Worm (Caenorhabditis elegans): ENCODE measurements around the gene inx-6.

DNA sequence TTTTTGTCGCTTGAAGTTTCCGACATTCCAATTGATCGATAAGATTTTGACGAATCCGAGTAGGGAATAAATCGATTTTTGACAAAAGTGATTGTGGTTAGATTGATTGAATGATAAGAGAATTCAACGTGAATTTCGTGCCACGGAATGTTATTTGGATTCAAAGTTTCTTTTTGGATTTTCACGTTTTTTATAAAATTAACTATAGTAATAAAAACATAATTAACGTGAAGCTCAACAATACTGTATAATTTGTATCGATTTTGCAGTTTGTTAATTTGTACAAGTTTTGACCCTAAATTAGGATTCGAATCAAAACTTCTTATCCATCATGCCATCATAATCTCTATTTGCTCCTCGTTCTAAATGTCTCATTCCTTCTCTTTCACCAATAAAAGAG is 1.7 kb upstream of the inx-6 start, which contains the start of gene C36H8.1:
- no peak for TF ChIP-seq dsc-1 (tag; optimal IDR thresholded peaks at IDR 0.05)
- TF ChIP-seq hpl-2 (GFP tag; optimal IDR thresholded peaks at IDR 0.05) = no peak
- no peak for TF ChIP-seq nhr-85 (tag)
- TF ChIP-seq ceh-90 (tag; optimal IDR thresholded peaks at IDR 0.05) = no peak
- no peak for TF ChIP-seq lin-39 (tag; optimal IDR thresholded peaks at IDR 0.05)
- TF ChIP-seq alr-1 (tag; optimal IDR thresholded peaks at IDR 0.05; ENCODE audit: borderline replicate concordance) = no peak
- TF ChIP-seq zag-1 (tag; optimal IDR thresholded peaks at IDR 0.05) = no peak

All from whole organism, L1 larva.